Worm (Caenorhabditis elegans): Measurements from ENCODE around the gene W01B6.8.

DNA sequence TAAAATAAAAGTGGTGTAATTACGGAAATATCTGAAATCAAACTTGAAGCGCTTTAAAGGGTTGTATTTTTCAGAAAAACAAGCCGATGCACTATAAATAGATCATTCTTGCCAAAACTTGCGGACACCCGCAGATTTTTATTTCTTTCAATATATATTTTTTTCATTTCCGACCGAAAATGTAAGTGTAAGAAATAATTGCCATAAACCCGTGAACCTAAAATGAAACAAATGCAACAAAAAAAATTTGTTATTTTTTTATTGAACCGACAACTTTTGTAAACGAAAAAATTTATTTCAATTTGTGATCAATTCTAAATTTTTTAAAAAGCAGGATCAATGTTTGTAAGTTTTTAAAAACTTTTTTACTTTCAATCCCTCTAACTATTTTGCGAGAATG, 3.4 kb downstream of the W01B6.8 start, which contains the start of gene W01B6.6:
- TF ChIP-seq lsy-12 (tag; optimal IDR thresholded peaks at IDR 0.05) (no peak), elt-1 (tag; optimal IDR thresholded peaks at IDR 0.05) (no peak), elt-3 (tag; optimal IDR thresholded peaks at IDR 0.05) (no peak), mml-1 (tag; optimal IDR thresholded peaks at IDR 0.05) (no peak), fkh-10 (GFP tag; optimal IDR thresholded peaks at IDR 0.05) (no peak), ZK546.5 (tag; optimal IDR thresholded peaks at IDR 0.05) (no peak), ztf-4 (tag; optimal IDR thresholded peaks at IDR 0.05) (no peak), nhr-76 (tag; optimal IDR thresholded peaks at IDR 0.05) (no peak), ceh-82 (tag; optimal IDR thresholded peaks at IDR 0.05) (no peak), nhr-77 (tag; optimal IDR thresholded peaks at IDR 0.05) (no peak), eor-1 (tag; optimal IDR thresholded peaks at IDR 0.05) (no peak), nhr-12 (tag; optimal IDR thresholded peaks at IDR 0.05) (no peak)

All from whole organism, L3 larva.